Fruit fly (Drosophila melanogaster): Measurements from ENCODE around the gene mrn.

DNA sequence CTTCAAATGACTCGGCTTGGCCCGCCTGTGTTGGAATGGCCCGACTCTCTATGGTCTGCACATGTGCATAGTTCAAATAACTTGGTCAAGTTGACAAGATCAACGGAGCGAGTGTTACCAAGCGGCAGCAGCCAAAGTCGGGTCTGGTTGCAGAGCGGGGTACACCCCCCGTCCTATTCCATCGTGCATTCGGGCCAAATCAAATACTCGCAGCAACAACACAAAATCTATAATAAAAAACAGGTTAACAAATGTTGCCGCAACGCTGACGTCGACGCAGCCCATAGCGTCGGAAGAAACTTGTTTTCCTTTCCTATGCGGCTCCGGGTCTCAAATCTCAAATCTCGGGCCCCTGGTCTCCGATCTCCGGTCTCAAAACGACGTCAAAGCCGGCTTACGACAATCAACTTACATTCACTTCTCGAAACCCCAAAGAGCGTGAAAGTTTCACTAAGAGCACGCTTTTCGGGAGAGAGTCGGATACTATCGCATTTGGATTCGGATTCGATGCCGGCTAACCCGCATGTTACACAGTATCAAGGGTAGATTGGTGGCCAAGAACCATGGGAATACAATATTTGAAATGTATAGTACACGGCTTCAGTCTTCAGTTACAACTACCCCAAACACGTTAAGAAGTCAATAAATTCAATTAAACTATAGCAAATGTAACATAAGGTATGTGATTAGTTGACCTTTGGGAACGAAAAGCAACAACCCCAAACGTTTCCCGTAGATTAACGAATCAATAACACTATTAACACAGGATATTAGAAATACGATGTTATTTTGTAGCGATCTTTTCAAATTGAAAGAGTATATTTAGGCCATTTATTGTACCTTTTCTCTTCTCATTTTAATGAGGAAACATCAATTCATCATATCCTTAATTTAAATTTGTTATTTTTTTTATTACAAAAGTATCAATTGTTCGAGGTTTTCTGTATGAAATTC lies 45.8 kb downstream of the mrn start:
- TF ChIP-seq psq (optimal IDR thresholded peaks at IDR 0.05) = no peak
- peak; percentile 98 for TF ChIP-seq pan (optimal IDR thresholded peaks at IDR 0.05)
- no peak for TF ChIP-seq usp (GFP tag; optimal IDR thresholded peaks at IDR 0.05)
- TF ChIP-seq EcR (GFP tag; optimal IDR thresholded peaks at IDR 0.05) = peak in 1 of 2 experiments; percentile 12

All from whole organism.